Worm (Caenorhabditis elegans) whole organism, late embryonic: ENCODE measurements around the gene twk-11.

Source experiments
- ama-1 ChIP-seq: fragments of 150-350 bp; optimal IDR thresholded peaks from 2 replicates; lab custom pipeline; 2014
- ceh-18 ChIP-seq: sonication (generic microtip); optimal IDR thresholded peaks from 2 replicates; lab custom pipeline; 2016; ENCODE audit warnings: missing genetic modification characterization, missing compliant biosample characterization
- ceh-31 ChIP-seq: sonication (generic microtip); optimal IDR thresholded peaks from 2 replicates; lab custom pipeline; 2016; ENCODE audit warnings: missing genetic modification characterization, missing compliant biosample characterization
- dve-1 ChIP-seq: sonication (generic microtip); optimal IDR thresholded peaks from 2 replicates; lab custom pipeline; 2017; ENCODE audit warnings: antibody characterized with exemption, mild to moderate bottlenecking, missing genetic modification characterization, missing compliant biosample characterization
- hlh-30 ChIP-seq: sonication (generic microtip); optimal IDR thresholded peaks from 2 replicates; lab custom pipeline; 2017; ENCODE audit warnings: antibody characterized with exemption, missing genetic modification characterization, missing compliant biosample characterization; ENCODE audit not compliant: insufficient read depth
- nhr-11 ChIP-seq: fragments of 150-350 bp; optimal IDR thresholded peaks from 2 replicates; lab custom pipeline; 2014; ENCODE audit warnings: missing biosample characterization, missing genetic modification characterization
- npax-4 ChIP-seq: sonication (generic microtip); optimal IDR thresholded peaks from 2 replicates; lab custom pipeline; 2016; ENCODE audit warnings: missing genetic modification characterization, missing compliant biosample characterization
- pha-4 ChIP-seq: fragments of 150-350 bp; optimal IDR thresholded peaks from 2 replicates; lab custom pipeline; 2018; ENCODE audit warnings: missing biosample characterization, missing genetic modification reagents, missing genetic modification characterization
- sdc-2 ChIP-seq: sonication (generic microtip); optimal IDR thresholded peaks from 2 replicates; lab custom pipeline; 2016; ENCODE audit warnings: missing genotype, missing genetic modification characterization, missing compliant biosample characterization
- sox-2 ChIP-seq: fragments of 200-800 bp; sonication (Bioruptor generic); IDR thresholded peaks from 2 replicates; pipeline ENCODE4 v1.3.6; 2022; ENCODE audit warnings: missing genetic modification reagents, missing genetic modification characterization, missing compliant biosample characterization
- unc-3 ChIP-seq, 2 experiments: fragments of 200-800 bp in 1 of 2; sonication (Bioruptor generic) in 1 of 2; sonication (generic microtip) in 1 of 2; conservative IDR thresholded peaks in 1 of 2; optimal IDR thresholded peaks in 1 of 2; 2 replicates each; pipeline versions ENCODE4 v1.3.6 to Lab custom; 2016 to 2022; ENCODE audit warnings: missing compliant biosample characterization in 2 of 2, missing genetic modification characterization in 2 of 2, missing genetic modification reagents in 1 of 2

- TF ChIP-seq nhr-11 (tag; lab: Kevin White, UChicago) = no peak
- no peak for TF ChIP-seq ceh-31 (tag; lab: Kevin White, UChicago)
- TF ChIP-seq sox-2 (GFP tag; lab: Robert Waterston, UW) = no peak
- no peak for TF ChIP-seq hlh-30 (tag; lab: Kevin White, UChicago)
- no peak for TF ChIP-seq ceh-18 (tag; lab: Kevin White, UChicago)
- no peak for TF ChIP-seq pha-4 (tag; lab: Kevin White, UChicago)
- TF ChIP-seq sdc-2 = no peak
- no peak for TF ChIP-seq npax-4 (tag; lab: Kevin White, UChicago)
- TF ChIP-seq unc-3 (GFP tag; conservative IDR thresholded peaks at IDR 0.05; lab: Robert Waterston, UW) = no peak
- no peak for TF ChIP-seq unc-3 (tag; optimal IDR thresholded peaks at IDR 0.05; lab: Kevin White, UChicago)
- no peak for TF ChIP-seq ama-1
- TF ChIP-seq dve-1 (tag; lab: Kevin White, UChicago) = no peak
Observed at ce11 chrV:7054598-7054997, 18.2 kb upstream of the twk-11 start, which contains the start of gene spig-8.
